Worm (Caenorhabditis elegans) whole organism, L1 larva: Measurements from ENCODE around the gene F25E5.2.

Source experiments
- F16B12.6 ChIP-seq: fragments of 150-350 bp; optimal IDR thresholded peaks from 2 replicates; lab custom pipeline; 2014; ENCODE audit warnings: missing biosample characterization, missing genetic modification characterization
- aly-2 ChIP-seq: fragments of 150-350 bp; optimal IDR thresholded peaks from 2 replicates; lab custom pipeline; 2014; ENCODE audit warnings: missing biosample characterization, missing genetic modification characterization
- ama-1 ChIP-seq: fragments of 150-350 bp; optimal IDR thresholded peaks from 2 replicates; lab custom pipeline; 2014
- dsc-1 ChIP-seq: sonication (generic microtip); optimal IDR thresholded peaks from 2 replicates; lab custom pipeline; 2016; ENCODE audit warnings: mild to moderate bottlenecking, missing genetic modification characterization, missing compliant biosample characterization
- lin-35 ChIP-seq, 2 experiments: fragments of 150-350 bp; optimal IDR thresholded peaks; 2 replicates each; lab custom pipeline; 2014; ENCODE audit warnings: missing biosample characterization in 2 of 2, missing genetic modification characterization in 2 of 2, missing genetic modification reagents in 2 of 2
- nhr-76 ChIP-seq: sonication (generic microtip); optimal IDR thresholded peaks from 2 replicates; lab custom pipeline; 2017; ENCODE audit warnings: missing biosample characterization, missing genetic modification characterization
- ztf-11 ChIP-seq, 2 experiments: sonication (generic microtip); optimal IDR thresholded peaks; 2 replicates each; lab custom pipeline; 2016 to 2017; ENCODE audit warnings: missing genetic modification characterization in 2 of 2, missing biosample characterization in 1 of 2, missing compliant biosample characterization in 1 of 2
- ztf-4 ChIP-seq: fragments of 150-350 bp; optimal IDR thresholded peaks from 2 replicates; lab custom pipeline; 2014; ENCODE audit warnings: missing biosample characterization, missing genetic modification characterization

DNA sequence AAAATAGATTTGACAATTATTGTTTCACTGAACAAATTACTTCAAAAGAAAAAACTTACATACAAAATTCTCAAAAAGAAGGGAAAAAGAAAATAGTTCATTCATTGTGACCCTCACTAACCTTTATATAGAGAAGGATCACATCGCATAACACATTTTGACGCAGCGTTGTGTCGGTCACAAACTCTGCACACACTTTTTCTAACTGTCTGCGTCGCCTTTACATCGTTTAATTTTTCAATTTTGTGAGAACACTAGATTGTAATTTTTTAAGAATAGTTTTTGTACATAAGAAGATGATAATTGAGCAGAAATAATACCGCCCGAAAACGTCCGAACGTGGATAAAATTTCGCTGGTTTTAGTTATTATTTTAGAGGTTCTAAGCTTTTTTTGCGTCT lies 25.8 kb downstream of the F25E5.2 start, which contains the start of gene C18B10.6:
- TF ChIP-seq ama-1 (no peak), lin-35 (GFP tag; optimal IDR thresholded peaks at IDR 0.05; lab: Kevin White, UChicago) (no peak), nhr-76 (tag; lab: Kevin White, UChicago) (no peak), ztf-11 (tag; optimal IDR thresholded peaks at IDR 0.05; lab: Kevin White, UChicago) (no peak), ztf-4 (tag; lab: Kevin White, UChicago) (no peak), aly-2 (tag; lab: Kevin White, UChicago) (no peak), dsc-1 (tag; lab: Kevin White, UChicago) (no peak), F16B12.6 (tag; lab: Kevin White, UChicago) (no peak)
